Fruit fly (Drosophila melanogaster): ENCODE results near the gene CG14610.

Gene CG14610

DNA sequence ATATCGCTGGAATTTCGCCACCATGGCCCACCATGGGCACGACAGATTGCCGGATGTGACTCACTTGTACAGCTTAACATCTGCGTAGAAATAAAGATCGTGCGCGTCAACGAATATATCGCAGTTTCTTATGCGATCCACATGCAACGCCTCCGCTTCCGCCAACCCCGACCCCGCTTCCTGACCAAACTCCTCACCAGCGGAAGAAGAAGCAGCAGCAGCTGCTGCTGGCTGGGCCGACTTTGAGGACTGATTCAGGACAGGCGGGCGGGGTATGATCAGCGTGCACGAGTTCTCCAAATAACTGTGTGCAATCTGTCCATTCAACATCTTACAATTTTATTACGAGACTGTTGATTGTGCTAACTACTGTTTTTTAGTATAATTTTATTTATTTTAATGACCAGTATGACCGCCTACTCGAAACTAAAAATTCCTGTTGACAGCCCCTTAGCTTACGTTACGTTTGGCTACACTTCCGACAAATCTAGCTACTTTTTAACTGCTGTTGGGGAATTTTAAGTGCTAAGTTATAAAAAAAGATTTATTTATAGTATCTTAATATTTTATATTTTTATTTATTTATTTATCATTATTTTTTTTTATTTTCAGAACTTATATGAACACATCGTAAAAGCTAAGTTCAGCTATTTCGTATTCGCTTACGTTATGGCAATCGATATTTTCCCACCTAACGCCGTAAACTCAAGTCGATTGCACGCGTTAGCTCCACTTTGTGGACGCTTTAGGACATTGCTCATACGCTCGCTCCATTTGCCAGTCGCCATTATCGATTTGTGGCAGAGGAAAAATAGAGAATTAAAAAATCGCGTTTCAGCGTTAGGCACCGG lies 42.4 kb upstream of the CG14610 start, which contains the start of the genes CG10055 and lap (continued):
- TF ChIP-seq CG15269 (tag; optimal IDR thresholded peaks at IDR 0.05) (no peak), CG12299 (tag; optimal IDR thresholded peaks at IDR 0.05) (no peak), B-H1 (GFP tag; IDR thresholded peaks at IDR 0.05) (no peak), Doc3 (GFP tag; IDR thresholded peaks at IDR 0.05; ENCODE audit: partially characterized antibody) (no peak), luna (GFP tag; optimal IDR thresholded peaks at IDR 0.05) (no peak), Sox100B (GFP tag; optimal IDR thresholded peaks at IDR 0.05) (no peak), vfl (GFP tag; optimal IDR thresholded peaks at IDR 0.05) (no peak), sima (GFP tag; optimal IDR thresholded peaks at IDR 0.05) (no peak), Bteb2 (GFP tag; optimal IDR thresholded peaks at IDR 0.05) (no peak), yki (optimal IDR thresholded peaks at IDR 0.05) (no peak), CG7928 (GFP tag; optimal IDR thresholded peaks at IDR 0.05) (no peak), schlank (tag; optimal IDR thresholded peaks at IDR 0.05) (no peak), wdn (GFP tag; IDR thresholded peaks at IDR 0.05) (no peak), Drgx (GFP tag; IDR thresholded peaks at IDR 0.05) (no peak), CG15479 (GFP tag; optimal IDR thresholded peaks at IDR 0.05) (no peak), chinmo (GFP tag; IDR thresholded peaks at IDR 0.05; ENCODE audit: partially characterized antibody) (0 out of 4 replicates have a peak, but pooled peaks have one; percentile 25), CG17612 (GFP tag; IDR thresholded peaks at IDR 0.05) (no peak), CG4282 (GFP tag; optimal IDR thresholded peaks at IDR 0.05) (no peak), gcm (GFP tag; optimal IDR thresholded peaks at IDR 0.05) (no peak), CG11696 (GFP tag; IDR thresholded peaks at IDR 0.05) (no peak), Six4 (GFP tag; optimal IDR thresholded peaks at IDR 0.05) (no peak), NFAT (GFP tag; IDR thresholded peaks at IDR 0.05) (no peak), Gsc (GFP tag; IDR thresholded peaks at IDR 0.05) (no peak), nerfin-2 (GFP tag; IDR thresholded peaks at IDR 0.05; ENCODE audit: partially characterized antibody) (no peak), tx (GFP tag; optimal IDR thresholded peaks at IDR 0.05) (no peak), Mes4 (GFP tag; optimal IDR thresholded peaks at IDR 0.05) (no peak), CG18599 (GFP tag; optimal IDR thresholded peaks at IDR 0.05) (no peak), CG13296 (GFP tag; optimal IDR thresholded peaks at IDR 0.05) (no peak), CG12744 (GFP tag; optimal IDR thresholded peaks at IDR 0.05) (no peak), CG17186 (GFP tag; optimal IDR thresholded peaks at IDR 0.05) (no peak), Fer1 (GFP tag; optimal IDR thresholded peaks at IDR 0.05) (no peak), onecut (GFP tag; IDR thresholded peaks at IDR 0.05) (peak; percentile 99), Mrtf (GFP tag; IDR thresholded peaks at IDR 0.05) (no peak), Kr (GFP tag; optimal IDR thresholded peaks at IDR 0.05) (no peak), CG14050 (GFP tag; IDR thresholded peaks at IDR 0.05) (no peak), CG8359 (GFP tag; optimal IDR thresholded peaks at IDR 0.05; ENCODE audit: borderline replicate concordance) (no peak), CG4328 (GFP tag; optimal IDR thresholded peaks at IDR 0.05) (no peak), amos (GFP tag; IDR thresholded peaks at IDR 0.05; ENCODE audit: partially characterized antibody) (peak; percentile 61), CG12391 (tag; optimal IDR thresholded peaks at IDR 0.05) (peak; percentile 50), CG16815 (GFP tag; optimal IDR thresholded peaks at IDR 0.05) (no peak), Chrac-16 (GFP tag; optimal IDR thresholded peaks at IDR 0.05) (no peak), CG3847 (GFP tag; IDR thresholded peaks at IDR 0.05) (no peak), Bgb (GFP tag; IDR thresholded peaks at IDR 0.05; ENCODE audit: partially characterized antibody) (peak; percentile 57; the same call in 1 of the 2 replicates), Tbp (GFP tag; optimal IDR thresholded peaks at IDR 0.05) (no peak), ranshi (GFP tag; IDR thresholded peaks at IDR 0.05) (no peak), Ravus (GFP tag; IDR thresholded peaks at IDR 0.05) (no peak), CG10979 (tag; optimal IDR thresholded peaks at IDR 0.05) (no peak), CG18764 (GFP tag; optimal IDR thresholded peaks at IDR 0.05) (no peak), CG4617 (GFP tag; optimal IDR thresholded peaks at IDR 0.05; ENCODE audit: borderline replicate concordance) (peak; percentile 65), CG6813 (GFP tag; optimal IDR thresholded peaks at IDR 0.05) (no peak)
